Comparison of ENCODE assay signal across 1 fruit fly cellular context in the genomic region with DNA sequence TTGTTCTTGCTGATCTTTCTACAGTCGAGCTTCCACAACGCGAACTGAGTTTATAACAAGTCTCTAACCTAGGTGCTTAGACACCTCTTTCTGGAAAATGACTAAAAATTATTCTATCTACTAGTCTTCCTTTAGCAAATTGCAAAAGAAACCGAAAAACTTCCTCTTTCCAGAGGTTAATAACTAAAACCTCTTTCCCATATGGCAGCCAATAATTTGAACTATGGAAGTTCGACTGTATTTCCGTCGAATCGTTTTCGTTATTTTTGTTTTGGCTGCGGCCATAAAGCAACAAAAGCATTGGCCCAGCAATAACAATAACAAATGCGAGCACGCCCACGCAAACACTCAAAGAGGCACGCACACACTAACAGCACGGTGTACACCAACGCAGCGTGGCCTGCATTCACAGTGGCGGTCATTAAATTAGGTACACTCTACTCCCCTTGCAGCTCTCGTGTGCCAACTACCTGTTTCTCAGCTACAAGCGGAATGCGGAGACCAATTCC.
TF ChIP-seq lines count a peak whose summit lies in the region.

No protein-coding gene starts in this region.

TF ChIP-seq in whole organism, embryonic, 481 proteins besides CTCF, POLR2A, EP300 and RAD21 (continued from another document and continues in another):
- peak; percentile 61 for TF ChIP-seq CG18262 (tag; optimal IDR thresholded peaks at IDR 0.05; lab: Kevin White, UChicago)
- no peak for TF ChIP-seq tio (GFP tag; optimal IDR thresholded peaks at IDR 0.05; lab: Kevin White, UChicago)
- no peak for TF ChIP-seq luna (GFP tag; optimal IDR thresholded peaks at IDR 0.05; lab: Kevin White, UChicago)
- peak; percentile 1 for TF ChIP-seq salm (tag; optimal IDR thresholded peaks at IDR 0.05; lab: Kevin White, UChicago)
- peak; percentile 56 for TF ChIP-seq tap (tag; optimal IDR thresholded peaks at IDR 0.05; lab: Kevin White, UChicago)
- peak; percentile 39 for TF ChIP-seq D19A (tag; optimal IDR thresholded peaks at IDR 0.05; lab: Kevin White, UChicago)
- TF ChIP-seq CG16813 (GFP tag; IDR thresholded peaks at IDR 0.05; lab: Robert Waterston, UW; ENCODE audit: partially characterized antibody): no peak
- TF ChIP-seq ab (GFP tag; optimal IDR thresholded peaks at IDR 0.05; lab: Kevin White, UChicago): no peak
- TF ChIP-seq CG9932 (GFP tag; IDR thresholded peaks at IDR 0.05; lab: Robert Waterston, UW): peak; percentile 22; the same call in 1 of the 2 replicates
- TF ChIP-seq CG43689 (GFP tag; IDR thresholded peaks at IDR 0.05; lab: Robert Waterston, UW): no peak
- no peak for TF ChIP-seq Oaz (GFP tag; IDR thresholded peaks at IDR 0.05; lab: Robert Waterston, UW)
- TF ChIP-seq Sin3A (optimal IDR thresholded peaks at IDR 0.05; lab: Kevin White, UChicago): no peak
- TF ChIP-seq CG18764 (GFP tag; optimal IDR thresholded peaks at IDR 0.05; lab: Kevin White, UChicago): no peak
- no peak for TF ChIP-seq gcm2 (GFP tag; optimal IDR thresholded peaks at IDR 0.05; lab: Kevin White, UChicago)
- no peak for TF ChIP-seq CG4282 (GFP tag; optimal IDR thresholded peaks at IDR 0.05; lab: Kevin White, UChicago)
- TF ChIP-seq maf-S (GFP tag; optimal IDR thresholded peaks at IDR 0.05; lab: Kevin White, UChicago): no peak
- peak; percentile 54 for TF ChIP-seq HmgZ (tag; optimal IDR thresholded peaks at IDR 0.05; lab: Kevin White, UChicago)
- no peak for TF ChIP-seq CkIIα-i1 (GFP tag; IDR thresholded peaks at IDR 0.05; lab: Robert Waterston, UW)
- peak; percentile 79 for TF ChIP-seq sens (GFP tag; lab: Kevin White, UChicago)
- no peak for TF ChIP-seq sens-2 (GFP tag; IDR thresholded peaks at IDR 0.05; lab: Robert Waterston, UW)
- no peak for TF ChIP-seq CG8765 (GFP tag; IDR thresholded peaks at IDR 0.05; lab: Robert Waterston, UW)
- TF ChIP-seq CG12391 (tag; optimal IDR thresholded peaks at IDR 0.05; lab: Kevin White, UChicago): peak; percentile 64
- peak; percentile 66 for TF ChIP-seq CG13424 (tag; optimal IDR thresholded peaks at IDR 0.05; lab: Kevin White, UChicago)
- no peak for TF ChIP-seq tll (GFP tag; optimal IDR thresholded peaks at IDR 0.05; lab: Kevin White, UChicago)
- no peak for TF ChIP-seq Rx (GFP tag; IDR thresholded peaks at IDR 0.05; lab: Robert Waterston, UW)
- TF ChIP-seq dimm (GFP tag; IDR thresholded peaks at IDR 0.05; lab: Robert Waterston, UW): no peak
- TF ChIP-seq oc (tag; optimal IDR thresholded peaks at IDR 0.05; lab: Kevin White, UChicago): peak; percentile 21
- peak; percentile 54 for TF ChIP-seq odd (GFP tag; optimal IDR thresholded peaks at IDR 0.05; lab: Kevin White, UChicago)
- 0 out of 2 replicates have a peak, but pooled peaks have one; percentile 3 for TF ChIP-seq dati (GFP tag; IDR thresholded peaks at IDR 0.05; lab: Robert Waterston, UW)
- TF ChIP-seq gcm (GFP tag; optimal IDR thresholded peaks at IDR 0.05; lab: Kevin White, UChicago): peak; percentile 34
- TF ChIP-seq NfI (GFP tag; optimal IDR thresholded peaks at IDR 0.05; lab: Kevin White, UChicago): peak; percentile 72
- TF ChIP-seq CG5245 (GFP tag; optimal IDR thresholded peaks at IDR 0.05; lab: Kevin White, UChicago): no peak
- peak; percentile 20 for TF ChIP-seq CG9609 (GFP tag; optimal IDR thresholded peaks at IDR 0.05; lab: Kevin White, UChicago)
- TF ChIP-seq wor (GFP tag; IDR thresholded peaks at IDR 0.05; lab: Robert Waterston, UW): no peak
- peak; percentile 24 for TF ChIP-seq pum (GFP tag; optimal IDR thresholded peaks at IDR 0.05; lab: Kevin White, UChicago)
- no peak for TF ChIP-seq mld (GFP tag; IDR thresholded peaks at IDR 0.05; lab: Robert Waterston, UW; ENCODE audit: partially characterized antibody)
- TF ChIP-seq Spps (tag; optimal IDR thresholded peaks at IDR 0.05; lab: Kevin White, UChicago): no peak
- 0 out of 2 replicates have a peak, but pooled peaks have one; percentile 15 for TF ChIP-seq lmd (GFP tag; IDR thresholded peaks at IDR 0.05; lab: Robert Waterston, UW)
- no peak for TF ChIP-seq bigmax (GFP tag; optimal IDR thresholded peaks at IDR 0.05; lab: Kevin White, UChicago)
- peak; percentile 72 for TF ChIP-seq CG7839 (tag; optimal IDR thresholded peaks at IDR 0.05; lab: Kevin White, UChicago)
- TF ChIP-seq CG31388 (GFP tag; optimal IDR thresholded peaks at IDR 0.05; lab: Kevin White, UChicago): no peak
- no peak for TF ChIP-seq CG17568 (GFP tag; optimal IDR thresholded peaks at IDR 0.05; lab: Kevin White, UChicago)
- peak in 1 of 2 experiments; percentile 71 for TF ChIP-seq Eip74EF (GFP tag; optimal IDR thresholded peaks at IDR 0.05; lab: Kevin White, UChicago)
- TF ChIP-seq CG1024 (GFP tag; IDR thresholded peaks at IDR 0.05; lab: Robert Waterston, UW): no peak
- no peak for TF ChIP-seq Hr39 (optimal IDR thresholded peaks at IDR 0.05; lab: Kevin White, UChicago)
- TF ChIP-seq CG6854 (GFP tag; optimal IDR thresholded peaks at IDR 0.05; lab: Kevin White, UChicago): peak; percentile 22
- TF ChIP-seq Hr3 (GFP tag; optimal IDR thresholded peaks at IDR 0.05; lab: Kevin White, UChicago): peak; percentile 23
- TF ChIP-seq CG12744 (GFP tag; optimal IDR thresholded peaks at IDR 0.05; lab: Kevin White, UChicago): no peak
- peak; percentile 1 for TF ChIP-seq fd96Cb (tag; optimal IDR thresholded peaks at IDR 0.05; lab: Kevin White, UChicago)
- no peak for TF ChIP-seq ash1 (GFP tag; optimal IDR thresholded peaks at IDR 0.05; lab: Kevin White, UChicago)
- TF ChIP-seq Aef1 (GFP tag; IDR thresholded peaks at IDR 0.05; lab: Robert Waterston, UW): peak; percentile 63; the same call in 2 of the 3 replicates
- TF ChIP-seq CG10462 (GFP tag; optimal IDR thresholded peaks at IDR 0.05; lab: Kevin White, UChicago): peak; percentile 3
- peak; percentile 46 for TF ChIP-seq twi (tag; optimal IDR thresholded peaks at IDR 0.05; lab: Kevin White, UChicago)
- no peak for TF ChIP-seq CG18011 (GFP tag; optimal IDR thresholded peaks at IDR 0.05; lab: Kevin White, UChicago)
- peak; percentile 77 for TF ChIP-seq BtbVII (GFP tag; optimal IDR thresholded peaks at IDR 0.05; lab: Kevin White, UChicago)
- TF ChIP-seq CG7745 (tag; optimal IDR thresholded peaks at IDR 0.05; lab: Kevin White, UChicago): no peak
- TF ChIP-seq CG7963 (GFP tag; IDR thresholded peaks at IDR 0.05; lab: Robert Waterston, UW; ENCODE audit: partially characterized antibody): no peak
- no peak for TF ChIP-seq grn (GFP tag; optimal IDR thresholded peaks at IDR 0.05; lab: Kevin White, UChicago)
- no peak for TF ChIP-seq sima (GFP tag; optimal IDR thresholded peaks at IDR 0.05; lab: Kevin White, UChicago)
- 0 out of 3 replicates have a peak, but pooled peaks have one; percentile 29 for TF ChIP-seq CG11093 (GFP tag; IDR thresholded peaks at IDR 0.05; lab: Robert Waterston, UW)
- TF ChIP-seq CG7372 (GFP tag; IDR thresholded peaks at IDR 0.05; lab: Robert Waterston, UW): peak; percentile 55; the same call in 1 of the 2 replicates
- TF ChIP-seq btn (GFP tag; optimal IDR thresholded peaks at IDR 0.05; lab: Kevin White, UChicago): peak; percentile 37
- no peak; the same call in 1 of the 2 replicates for TF ChIP-seq onecut (GFP tag; IDR thresholded peaks at IDR 0.05; lab: Robert Waterston, UW)
- TF ChIP-seq Usf (GFP tag; optimal IDR thresholded peaks at IDR 0.05; lab: Kevin White, UChicago): no peak
- TF ChIP-seq CG2678 (tag; optimal IDR thresholded peaks at IDR 0.05; lab: Kevin White, UChicago): peak; percentile 79
- TF ChIP-seq mam (GFP tag; optimal IDR thresholded peaks at IDR 0.05; lab: Kevin White, UChicago): peak; percentile 48
- TF ChIP-seq jumu (GFP tag; optimal IDR thresholded peaks at IDR 0.05; lab: Kevin White, UChicago): peak; percentile 25
- no peak for TF ChIP-seq CG32772 (GFP tag; IDR thresholded peaks at IDR 0.05; lab: Robert Waterston, UW)
- peak; percentile 60 for TF ChIP-seq CG10431 (GFP tag; optimal IDR thresholded peaks at IDR 0.05; lab: Kevin White, UChicago)
- no peak; the same call in 2 of the 3 replicates for TF ChIP-seq B-H1 (GFP tag; IDR thresholded peaks at IDR 0.05; lab: Robert Waterston, UW)
- TF ChIP-seq Dbx (GFP tag; IDR thresholded peaks at IDR 0.05; lab: Robert Waterston, UW): peak; percentile 48; the same call in 1 of the 3 replicates
- TF ChIP-seq Mad (GFP tag; optimal IDR thresholded peaks at IDR 0.05; lab: Kevin White, UChicago): no peak
- TF ChIP-seq CG16863 (GFP tag; optimal IDR thresholded peaks at IDR 0.05; lab: Kevin White, UChicago): peak; percentile 18
- TF ChIP-seq Fer3 (tag; optimal IDR thresholded peaks at IDR 0.05; lab: Kevin White, UChicago): peak; percentile 53
- TF ChIP-seq gsb (GFP tag; IDR thresholded peaks at IDR 0.05; lab: Robert Waterston, UW): no peak
- no peak for TF ChIP-seq NK7.1 (GFP tag; optimal IDR thresholded peaks at IDR 0.05; lab: Kevin White, UChicago)
- no peak; the same call in 1 of the 2 replicates for TF ChIP-seq ato (GFP tag; IDR thresholded peaks at IDR 0.05; lab: Robert Waterston, UW; ENCODE audit: partially characterized antibody)
- TF ChIP-seq Dad (GFP tag; optimal IDR thresholded peaks at IDR 0.05; lab: Kevin White, UChicago): peak; percentile 26
- TF ChIP-seq kni (GFP tag; optimal IDR thresholded peaks at IDR 0.05; lab: Kevin White, UChicago): peak; percentile 65
- no peak for TF ChIP-seq ranshi (GFP tag; IDR thresholded peaks at IDR 0.05; lab: Robert Waterston, UW)
- peak; percentile 12 for TF ChIP-seq dm (GFP tag; optimal IDR thresholded peaks at IDR 0.05; lab: Kevin White, UChicago)
- TF ChIP-seq pzg (GFP tag; optimal IDR thresholded peaks at IDR 0.05; lab: Kevin White, UChicago): no peak
- TF ChIP-seq psq (GFP tag; optimal IDR thresholded peaks at IDR 0.05; lab: Kevin White, UChicago): no peak
- TF ChIP-seq CG4854 (GFP tag; optimal IDR thresholded peaks at IDR 0.05; lab: Kevin White, UChicago): peak; percentile 22
- TF ChIP-seq CG12299 (tag; optimal IDR thresholded peaks at IDR 0.05; lab: Kevin White, UChicago): peak; percentile 44
- TF ChIP-seq nmo (GFP tag; optimal IDR thresholded peaks at IDR 0.05; lab: Kevin White, UChicago): peak; percentile 46
- no peak; the same call in 1 of the 2 replicates for TF ChIP-seq esg (GFP tag; conservative IDR thresholded peaks at IDR 0.05; lab: Robert Waterston, UW)
- peak; percentile 96 for TF ChIP-seq grau (tag; optimal IDR thresholded peaks at IDR 0.05; lab: Kevin White, UChicago)
- TF ChIP-seq CG9876 (GFP tag; optimal IDR thresholded peaks at IDR 0.05; lab: Kevin White, UChicago): no peak
- peak; percentile 24; the same call in 1 of the 2 replicates for TF ChIP-seq CG14014 (GFP tag; IDR thresholded peaks at IDR 0.05; lab: Robert Waterston, UW)
- TF ChIP-seq Nf-YA (GFP tag; IDR thresholded peaks at IDR 0.05; lab: Robert Waterston, UW): 0 out of 2 replicates have a peak, but pooled peaks have one; percentile 29
- no peak for TF ChIP-seq jigr1 (GFP tag; IDR thresholded peaks at IDR 0.05; lab: Robert Waterston, UW)
- no peak for TF ChIP-seq eyg (GFP tag; optimal IDR thresholded peaks at IDR 0.05; lab: Kevin White, UChicago)
- no peak for TF ChIP-seq ase (GFP tag; IDR thresholded peaks at IDR 0.05; lab: Robert Waterston, UW)
- peak; percentile 38; the same call in 1 of the 2 replicates for TF ChIP-seq slbo (GFP tag; IDR thresholded peaks at IDR 0.05; lab: Robert Waterston, UW)
- no peak for TF ChIP-seq peb (GFP tag; IDR thresholded peaks at IDR 0.05; lab: Robert Waterston, UW)
- TF ChIP-seq HHEX (GFP tag; optimal IDR thresholded peaks at IDR 0.05; lab: Kevin White, UChicago): peak; percentile 46
- no peak for TF ChIP-seq vfl (GFP tag; optimal IDR thresholded peaks at IDR 0.05; lab: Kevin White, UChicago)
- peak; percentile 20 for TF ChIP-seq CG10654 (GFP tag; optimal IDR thresholded peaks at IDR 0.05; lab: Kevin White, UChicago)
- peak; percentile 61 for TF ChIP-seq CHES-1-like (GFP tag; optimal IDR thresholded peaks at IDR 0.05; lab: Kevin White, UChicago)
- TF ChIP-seq tgo (GFP tag; IDR thresholded peaks at IDR 0.05; lab: Robert Waterston, UW): peak; percentile 55; the same call in 2 of the 3 replicates
- TF ChIP-seq klu (GFP tag; IDR thresholded peaks at IDR 0.05; lab: Robert Waterston, UW): peak; percentile 22; the same call in 1 of the 2 replicates
- 0 out of 4 replicates have a peak, but pooled peaks have one; percentile 5 for TF ChIP-seq Gug (GFP tag; IDR thresholded peaks at IDR 0.05; lab: Robert Waterston, UW)
- TF ChIP-seq CG6689 (GFP tag; IDR thresholded peaks at IDR 0.05; lab: Robert Waterston, UW): peak; percentile 49
- no peak for TF ChIP-seq Sry-β (GFP tag; optimal IDR thresholded peaks at IDR 0.05; lab: Kevin White, UChicago)
- peak; percentile 51 for TF ChIP-seq CG4707 (GFP tag; optimal IDR thresholded peaks at IDR 0.05; lab: Kevin White, UChicago)
- peak; percentile 58 for TF ChIP-seq Rfx (GFP tag; IDR thresholded peaks at IDR 0.05; lab: Robert Waterston, UW)
- peak; percentile 85 for TF ChIP-seq cg (GFP tag; optimal IDR thresholded peaks at IDR 0.05; lab: Kevin White, UChicago)
- TF ChIP-seq CG11085 (GFP tag; IDR thresholded peaks at IDR 0.05; lab: Robert Waterston, UW): no peak
- TF ChIP-seq Ets65A (GFP tag; lab: Kevin White, UChicago): peak; percentile 88
- peak; percentile 58 for TF ChIP-seq sob (GFP tag; IDR thresholded peaks at IDR 0.05; lab: Robert Waterston, UW)
- TF ChIP-seq wek (GFP tag; optimal IDR thresholded peaks at IDR 0.05; lab: Kevin White, UChicago): peak; percentile 0
- TF ChIP-seq so (GFP tag; IDR thresholded peaks at IDR 0.05; lab: Robert Waterston, UW): 0 out of 3 replicates have a peak, but pooled peaks have one; percentile 37
- peak; percentile 64 for TF ChIP-seq CG9437 (GFP tag; optimal IDR thresholded peaks at IDR 0.05; lab: Kevin White, UChicago)
- TF ChIP-seq CG12942 (GFP tag; optimal IDR thresholded peaks at IDR 0.05; lab: Kevin White, UChicago): no peak
- TF ChIP-seq HmgD (GFP tag; optimal IDR thresholded peaks at IDR 0.05; lab: Kevin White, UChicago): no peak
- no peak for TF ChIP-seq cato (GFP tag; optimal IDR thresholded peaks at IDR 0.05; lab: Kevin White, UChicago; ENCODE audit: borderline replicate concordance)
- TF ChIP-seq Ada2b (GFP tag; IDR thresholded peaks at IDR 0.05; lab: Robert Waterston, UW): peak; percentile 27; the same call in 1 of the 2 replicates
- TF ChIP-seq Mrtf (GFP tag; IDR thresholded peaks at IDR 0.05; lab: Robert Waterston, UW): no peak
- TF ChIP-seq CG4360 (GFP tag; IDR thresholded peaks at IDR 0.05; lab: Robert Waterston, UW): peak; percentile 62
- TF ChIP-seq Sox102F (GFP tag; optimal IDR thresholded peaks at IDR 0.05; lab: Kevin White, UChicago): peak; percentile 32
- no peak for TF ChIP-seq schlank (tag; optimal IDR thresholded peaks at IDR 0.05; lab: Kevin White, UChicago)
- TF ChIP-seq CG17361 (GFP tag; IDR thresholded peaks at IDR 0.05; lab: Robert Waterston, UW): peak; percentile 63
- TF ChIP-seq amos (GFP tag; IDR thresholded peaks at IDR 0.05; lab: Robert Waterston, UW; ENCODE audit: partially characterized antibody): no peak
- peak; percentile 21 for TF ChIP-seq tin (GFP tag; optimal IDR thresholded peaks at IDR 0.05; lab: Kevin White, UChicago)
